Worm (Caenorhabditis elegans) whole organism, early embryonic: Measurements from ENCODE around the gene R13D11.10.

Source experiments
- B0310.2 ChIP-seq: sonication (generic microtip); optimal IDR thresholded peaks from 2 replicates; lab custom pipeline; 2016; ENCODE audit warnings: mild to moderate bottlenecking, missing genetic modification characterization, missing compliant biosample characterization
- ceh-36 ChIP-seq: sonication (generic microtip); optimal IDR thresholded peaks from 2 replicates; lab custom pipeline; 2016; ENCODE audit warnings: missing genetic modification characterization, inconsistent platforms, missing compliant biosample characterization
- sea-1 ChIP-seq: fragments of 200-800 bp; sonication (Bioruptor generic); conservative IDR thresholded peaks from 2 replicates; pipeline ENCODE4 v1.3.6; 2022; ENCODE audit warnings: missing genetic modification characterization, missing compliant biosample characterization

ce11 chrV:797241-797640, 15.8 kb downstream of the R13D11.10 start:
- TF ChIP-seq ceh-36 (tag; lab: Kevin White, UChicago) (no peak), B0310.2 (no peak), sea-1 (no peak)
